Fruit fly (Drosophila melanogaster): ENCODE results near the gene bdl.
A peak's percentile ranks its signal among the peaks of the same experiment; 100 is the strongest.

The bdl gene

dm6 chr2L:4365792-4366326, 41.5 kb downstream of the bdl start:
- TF ChIP-seq CG17612 (GFP tag; IDR thresholded peaks at IDR 0.05) (0 out of 2 replicates have a peak, but pooled peaks have one; percentile 29), Med (GFP tag) (peak; percentile 2), chinmo (GFP tag; IDR thresholded peaks at IDR 0.05; ENCODE audit: partially characterized antibody) (0 out of 4 replicates have a peak, but pooled peaks have one; percentile 59), kni (GFP tag; optimal IDR thresholded peaks at IDR 0.05) (peak; percentile 88), sens (GFP tag) (peak; percentile 73), unpg (GFP tag; optimal IDR thresholded peaks at IDR 0.05) (no peak), bowl (GFP tag; IDR thresholded peaks at IDR 0.05) (no peak), vvl (GFP tag; IDR thresholded peaks at IDR 0.05) (peak; percentile 52; the same call in 1 of the 2 replicates), lmd (GFP tag; IDR thresholded peaks at IDR 0.05) (no peak), Hr78 (GFP tag; optimal IDR thresholded peaks at IDR 0.05) (peak in 1 of 2 experiments; percentile 57)

dm6 chr2L:4366652-4367051, 42.3 kb downstream of the bdl start:
- TF ChIP-seq zen (tag; optimal IDR thresholded peaks at IDR 0.05), result peak; percentile 88
- TF ChIP-seq CG11093 (GFP tag; IDR thresholded peaks at IDR 0.05), result no peak
- TF ChIP-seq tll (GFP tag; optimal IDR thresholded peaks at IDR 0.05), result peak in 1 of 2 experiments; percentile 86
- TF ChIP-seq gem (tag; optimal IDR thresholded peaks at IDR 0.05), result no peak
- TF ChIP-seq CG15479 (GFP tag; optimal IDR thresholded peaks at IDR 0.05), result peak; percentile 95
- peak; percentile 68 for TF ChIP-seq cad (GFP tag; optimal IDR thresholded peaks at IDR 0.05)
- TF ChIP-seq Lim3 (GFP tag; IDR thresholded peaks at IDR 0.05), result no peak
- TF ChIP-seq twi (tag; optimal IDR thresholded peaks at IDR 0.05), result peak; percentile 88

dm6 chr2L:4368553-4369268, 44.4 kb downstream of the bdl start:
- TF ChIP-seq CG15479 (GFP tag; optimal IDR thresholded peaks at IDR 0.05), result peak; percentile 99
- no peak for TF ChIP-seq CG7556 (GFP tag; optimal IDR thresholded peaks at IDR 0.05)
- peak; percentile 93 for TF ChIP-seq zen (tag; optimal IDR thresholded peaks at IDR 0.05)
- peak; percentile 5 for TF ChIP-seq CG10274 (GFP tag; optimal IDR thresholded peaks at IDR 0.05)
- peak; percentile 25 for TF ChIP-seq odd (GFP tag; optimal IDR thresholded peaks at IDR 0.05)
- no peak for TF ChIP-seq D19A (tag; optimal IDR thresholded peaks at IDR 0.05)
- peak in 1 of 2 experiments; percentile 89 for TF ChIP-seq tll (GFP tag; optimal IDR thresholded peaks at IDR 0.05)
- peak; percentile 95 for TF ChIP-seq cad (GFP tag; optimal IDR thresholded peaks at IDR 0.05)
- no peak for TF ChIP-seq rib (GFP tag; IDR thresholded peaks at IDR 0.05)
- TF ChIP-seq D (optimal IDR thresholded peaks at IDR 0.05), result peak; percentile 87
- TF ChIP-seq D (GFP tag; optimal IDR thresholded peaks at IDR 0.05), result peak; percentile 4
- no peak for TF ChIP-seq CG2678 (tag; optimal IDR thresholded peaks at IDR 0.05)
- peak; percentile 47; the same call in 1 of the 3 replicates for TF ChIP-seq so (GFP tag; IDR thresholded peaks at IDR 0.05)
- no peak for TF ChIP-seq CG18619 (GFP tag; optimal IDR thresholded peaks at IDR 0.05)
- TF ChIP-seq Rfx (GFP tag; IDR thresholded peaks at IDR 0.05), result no peak
- TF ChIP-seq ac (GFP tag; optimal IDR thresholded peaks at IDR 0.05), result peak; percentile 1
- TF ChIP-seq Stat92E (GFP tag; optimal IDR thresholded peaks at IDR 0.05), result peak in 1 of 3 experiments; percentile 68
- no peak for TF ChIP-seq wor (GFP tag; IDR thresholded peaks at IDR 0.05)
- no peak for TF ChIP-seq CG1792 (GFP tag; optimal IDR thresholded peaks at IDR 0.05)
- TF ChIP-seq CG17361 (GFP tag; IDR thresholded peaks at IDR 0.05), result peak; percentile 27; the same call in 1 of the 3 replicates
- TF ChIP-seq CG17328 (GFP tag; IDR thresholded peaks at IDR 0.05), result no peak
- peak; percentile 70 for TF ChIP-seq Kr (GFP tag; optimal IDR thresholded peaks at IDR 0.05)
- no peak for TF ChIP-seq prd (optimal IDR thresholded peaks at IDR 0.05)
- TF ChIP-seq prd (GFP tag; IDR thresholded peaks at IDR 0.05), result peak; percentile 71; the same call in 2 of the 3 replicates
- TF ChIP-seq CG12391 (tag; optimal IDR thresholded peaks at IDR 0.05), result no peak
- TF ChIP-seq CG8924 (tag; optimal IDR thresholded peaks at IDR 0.05), result peak; percentile 28
- TF ChIP-seq Hr78 (GFP tag; optimal IDR thresholded peaks at IDR 0.05), result peak in 1 of 2 experiments; percentile 29
- TF ChIP-seq twi (tag; optimal IDR thresholded peaks at IDR 0.05), result peak; percentile 59
- TF ChIP-seq zfh2 (GFP tag; optimal IDR thresholded peaks at IDR 0.05), result no peak

Measured in whole organism, embryonic.